Worm (Caenorhabditis elegans): ENCODE data around the gene B0546.5.

DNA sequence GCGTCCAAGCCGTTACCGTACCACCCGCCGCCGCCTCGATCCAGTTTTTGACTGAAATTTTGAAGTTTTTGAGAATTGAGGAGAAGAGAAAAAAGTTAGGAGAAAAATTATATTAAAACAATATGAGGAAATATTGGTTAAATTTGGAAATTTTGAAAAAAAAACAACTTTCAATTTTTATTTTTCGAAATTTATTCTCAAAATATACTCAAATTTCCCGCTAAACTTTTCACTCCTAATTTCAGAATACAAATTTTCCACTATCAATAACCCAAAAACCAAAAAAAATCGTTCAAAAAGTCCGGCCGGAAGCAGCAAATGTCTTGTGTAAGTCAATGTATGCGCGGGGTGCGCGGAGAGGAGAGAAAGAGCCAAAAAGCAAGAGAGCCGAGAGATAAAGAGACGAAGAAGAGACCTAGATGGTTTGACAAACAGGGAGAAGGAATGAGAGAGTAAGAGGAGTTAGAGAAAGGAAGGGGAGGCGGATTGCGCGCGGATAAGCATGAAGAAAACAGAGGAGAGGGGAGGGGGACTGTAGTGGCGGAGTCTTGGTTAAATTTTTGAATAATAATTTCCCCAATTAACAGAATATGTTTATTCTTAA lies 39.8 kb downstream of the B0546.5 start, which contains the start of gene elks-1:
- TF ChIP-seq klf-2 (GFP tag; conservative IDR thresholded peaks at IDR 0.05) (no peak), flt-1 (GFP tag; IDR thresholded peaks at IDR 0.05) (no peak), cog-1 (tag; optimal IDR thresholded peaks at IDR 0.05) (no peak), tab-1 (GFP tag; IDR thresholded peaks at IDR 0.05) (no peak), ztf-29 (GFP tag; IDR thresholded peaks at IDR 0.05) (no peak), T22C8.4 (GFP tag; IDR thresholded peaks at IDR 0.05) (no peak), med-1 (GFP tag; optimal IDR thresholded peaks at IDR 0.05; ENCODE audit: insufficient read depth) (no peak)

Measured in whole organism, midembryonic.